Worm (Caenorhabditis elegans) whole organism, midembryonic: ENCODE data around the gene hira-1.

Experiments
- cog-1 ChIP-seq: sonication (generic microtip); optimal IDR thresholded peaks from 2 replicates; lab custom pipeline; 2016; ENCODE audit warnings: missing genetic modification characterization, missing compliant biosample characterization
- flt-1 ChIP-seq: fragments of 200-800 bp; sonication (Bioruptor generic); IDR thresholded peaks from 2 replicates; pipeline ENCODE4 v1.3.6; 2022; ENCODE audit warnings: missing genetic modification characterization, missing compliant biosample characterization
- klf-2 ChIP-seq: fragments of 200-800 bp; sonication (Bioruptor generic); conservative IDR thresholded peaks from 2 replicates; pipeline ENCODE4 v1.3.6; 2022; ENCODE audit warnings: missing genetic modification reagents, missing genetic modification characterization, missing compliant biosample characterization
- ztf-23 ChIP-seq: fragments of 200-800 bp; sonication (Bioruptor generic); IDR thresholded peaks from 2 replicates; pipeline ENCODE4 v1.3.6; 2022; ENCODE audit warnings: missing genetic modification reagents, missing genetic modification characterization, missing compliant biosample characterization
- ztf-29 ChIP-seq: fragments of 200-800 bp; sonication (Bioruptor generic); IDR thresholded peaks from 2 replicates; pipeline ENCODE4 v1.3.6; 2022; ENCODE audit warnings: missing genetic modification reagents, missing genetic modification characterization, missing compliant biosample characterization

- TF ChIP-seq flt-1 (no peak), klf-2 (GFP tag; lab: Robert Waterston, UW) (no peak), ztf-23 (GFP tag; lab: Robert Waterston, UW) (no peak), cog-1 (tag; lab: Kevin White, UChicago) (no peak), ztf-29 (no peak)
Observed at ce11 chrIII:5155393-5155792, 35.5 kb upstream of the hira-1 start.
